Worm (Caenorhabditis elegans) whole organism, L1 larva: ENCODE measurements around the gene ani-1.
A peak's percentile ranks its signal among the peaks of the same experiment; 100 is the strongest.

Source experiments
- C34B4.2 ChIP-seq: sonication (generic microtip); optimal IDR thresholded peaks from 2 replicates; lab custom pipeline; 2017; ENCODE audit warnings: mild to moderate bottlenecking, missing genetic modification characterization, missing compliant biosample characterization
- F16B12.6 ChIP-seq: fragments of 150-350 bp; optimal IDR thresholded peaks from 2 replicates; lab custom pipeline; 2014; ENCODE audit warnings: missing biosample characterization, missing genetic modification characterization
- aha-1 ChIP-seq: fragments of 150-350 bp; optimal IDR thresholded peaks from 2 replicates; lab custom pipeline; 2014; ENCODE audit warnings: missing biosample characterization, missing genetic modification characterization
- ama-1 ChIP-seq: fragments of 150-350 bp; optimal IDR thresholded peaks from 2 replicates; lab custom pipeline; 2014
- blmp-1 ChIP-seq: fragments of 150-350 bp; optimal IDR thresholded peaks from 2 replicates; lab custom pipeline; 2014; ENCODE audit warnings: missing biosample characterization, missing genetic modification characterization
- ceh-63 ChIP-seq: fragments of 200-800 bp; sonication (Bioruptor generic); optimal IDR thresholded peaks from 2 replicates; lab custom pipeline; 2018; ENCODE audit warnings: mild to moderate bottlenecking, missing genetic modification characterization, missing compliant biosample characterization
- ceh-82 ChIP-seq, 3 experiments: fragments of 150-350 bp in 1 of 3; sonication (generic microtip) in 2 of 3; optimal IDR thresholded peaks; 2 replicates each; lab custom pipeline; 2014 to 2017; ENCODE audit warnings: missing biosample characterization in 3 of 3, missing genetic modification characterization in 3 of 3
- ceh-90 ChIP-seq: sonication (generic microtip); optimal IDR thresholded peaks from 2 replicates; lab custom pipeline; 2016; ENCODE audit warnings: missing genetic modification characterization, missing compliant biosample characterization
- ces-1 ChIP-seq: fragments of 150-350 bp; optimal IDR thresholded peaks from 2 replicates; lab custom pipeline; 2014; ENCODE audit warnings: missing biosample characterization, missing genetic modification reagents, missing genetic modification characterization
- dpl-1 ChIP-seq, 3 experiments: fragments of 150-350 bp in 2 of 3; sonication (generic microtip) in 1 of 3; optimal IDR thresholded peaks; 2 replicates each; lab custom pipeline; 2014 to 2017; ENCODE audit warnings: missing biosample characterization in 3 of 3, missing genetic modification characterization in 3 of 3, missing genetic modification reagents in 3 of 3
- dsc-1 ChIP-seq: sonication (generic microtip); optimal IDR thresholded peaks from 2 replicates; lab custom pipeline; 2016; ENCODE audit warnings: mild to moderate bottlenecking, missing genetic modification characterization, missing compliant biosample characterization
- efl-1 ChIP-seq, 4 experiments: fragments of 150-350 bp; optimal IDR thresholded peaks in 3 of 4; peaks in 1 of 4; 1 replicate in 1 of 4; 2 replicates in 3 of 4; lab custom pipeline; 2014; ENCODE audit warnings: missing biosample characterization in 2 of 4, missing genetic modification characterization in 2 of 4, missing genetic modification reagents in 2 of 4
- efl-3 ChIP-seq: fragments of 200-800 bp; sonication (Bioruptor generic); optimal IDR thresholded peaks from 2 replicates; lab custom pipeline; 2018; ENCODE audit warnings: mild to moderate bottlenecking, missing genetic modification characterization, missing compliant biosample characterization
- egl-27 ChIP-seq, 2 experiments: fragments of 150-350 bp in 1 of 2; sonication (generic microtip); optimal IDR thresholded peaks; 3 replicates each; lab custom pipeline; 2017 to 2018; ENCODE audit warnings: missing biosample characterization in 2 of 2, missing genetic modification characterization in 2 of 2, missing genetic modification reagents in 2 of 2
- elt-3 ChIP-seq, 6 experiments: fragments of 150-350 bp in 1 of 6; sonication (generic microtip); optimal IDR thresholded peaks; 2 replicates each; lab custom pipeline; 2017 to 2018; ENCODE audit warnings: missing biosample characterization in 6 of 6, missing genetic modification characterization in 6 of 6, inconsistent platforms in 1 of 6
- ets-5 ChIP-seq: fragments of 200-800 bp; sonication (Bioruptor generic); IDR thresholded peaks from 2 replicates; pipeline ENCODE4 v1.3.6; 2022; ENCODE audit warnings: missing genetic modification characterization, missing compliant biosample characterization
- fkh-4 ChIP-seq: sonication (generic microtip); optimal IDR thresholded peaks from 2 replicates; lab custom pipeline; 2016; ENCODE audit warnings: missing compliant biosample characterization, missing genetic modification characterization, borderline replicate concordance
- fkh-8 ChIP-seq: sonication (generic microtip); optimal IDR thresholded peaks from 2 replicates; lab custom pipeline; 2016; ENCODE audit warnings: mild to moderate bottlenecking, missing genetic modification characterization, missing compliant biosample characterization
- grh-1 ChIP-seq: fragments of 200-800 bp; sonication (Bioruptor generic); IDR thresholded peaks from 2 replicates; pipeline ENCODE4 v1.3.6; 2022; ENCODE audit warnings: missing genetic modification reagents, missing genetic modification characterization, missing compliant biosample characterization
- hlh-17 ChIP-seq: fragments of 200-800 bp; sonication (Bioruptor generic); optimal IDR thresholded peaks from 2 replicates; lab custom pipeline; 2018; ENCODE audit warnings: missing genetic modification characterization, mild to moderate bottlenecking, missing compliant biosample characterization, moderate library complexity, borderline replicate concordance
- isw-1 ChIP-seq: fragments of 200-800 bp; sonication (Bioruptor generic); IDR thresholded peaks from 2 replicates; pipeline ENCODE4 v1.3.6; 2022; ENCODE audit warnings: missing genetic modification characterization, missing compliant biosample characterization
- jun-1 ChIP-seq: fragments of 150-350 bp; optimal IDR thresholded peaks from 2 replicates; lab custom pipeline; 2014; ENCODE audit warnings: missing biosample characterization, missing genetic modification reagents, missing genetic modification characterization
- lin-13 ChIP-seq: fragments of 150-350 bp; optimal IDR thresholded peaks from 2 replicates; lab custom pipeline; 2014; ENCODE audit warnings: missing biosample characterization, missing genetic modification reagents, missing genetic modification characterization
- lin-15B ChIP-seq: fragments of 150-350 bp; sonication (generic microtip); optimal IDR thresholded peaks from 3 replicates; lab custom pipeline; 2014; ENCODE audit warnings: missing biosample characterization, missing genetic modification characterization
- lin-35 ChIP-seq, 2 experiments: fragments of 150-350 bp; optimal IDR thresholded peaks; 2 replicates each; lab custom pipeline; 2014; ENCODE audit warnings: missing biosample characterization in 2 of 2, missing genetic modification characterization in 2 of 2, missing genetic modification reagents in 2 of 2
- lsy-2 ChIP-seq, 2 experiments: fragments of 150-350 bp; optimal IDR thresholded peaks; 2 replicates each; lab custom pipeline; 2014; ENCODE audit warnings: missing biosample characterization in 2 of 2, missing genetic modification characterization in 2 of 2
- mab-9 ChIP-seq: fragments of 200-800 bp; sonication (Bioruptor generic); IDR thresholded peaks from 2 replicates; pipeline ENCODE4 v1.3.6; 2022; ENCODE audit warnings: missing genetic modification reagents, missing genetic modification characterization, missing compliant biosample characterization
- mep-1 ChIP-seq: fragments of 150-350 bp; optimal IDR thresholded peaks from 2 replicates; lab custom pipeline; 2014; ENCODE audit warnings: missing biosample characterization, missing genetic modification characterization
- nhr-11 ChIP-seq: fragments of 150-350 bp; optimal IDR thresholded peaks from 2 replicates; lab custom pipeline; 2014; ENCODE audit warnings: missing biosample characterization, missing genetic modification characterization
- nhr-20 ChIP-seq: sonication (generic microtip); optimal IDR thresholded peaks from 2 replicates; lab custom pipeline; 2016; ENCODE audit warnings: mild to moderate bottlenecking, missing genetic modification characterization, missing compliant biosample characterization
- nhr-28 ChIP-seq: fragments of 150-350 bp; optimal IDR thresholded peaks from 2 replicates; lab custom pipeline; 2014; ENCODE audit warnings: missing biosample characterization, missing genetic modification characterization
- nhr-71 ChIP-seq: sonication (generic microtip); optimal IDR thresholded peaks from 2 replicates; lab custom pipeline; 2016; ENCODE audit warnings: mild to moderate bottlenecking, missing genetic modification characterization, moderate library complexity, missing compliant biosample characterization
- nhr-85 ChIP-seq: sonication (generic microtip); peaks from one replicate; lab custom pipeline; 2016; ENCODE audit warnings: missing genetic modification characterization, inconsistent platforms, missing compliant biosample characterization
- pqm-1 ChIP-seq: sonication (generic microtip); optimal IDR thresholded peaks from 3 replicates; lab custom pipeline; 2017; ENCODE audit warnings: missing biosample characterization, missing genetic modification characterization
- skn-1 ChIP-seq: fragments of 150-350 bp; optimal IDR thresholded peaks from 2 replicates; lab custom pipeline; 2014; ENCODE audit warnings: missing biosample characterization, missing genetic modification characterization
- snu-23 ChIP-seq: sonication (generic microtip); optimal IDR thresholded peaks from 2 replicates; lab custom pipeline; 2016; ENCODE audit warnings: missing genetic modification characterization, missing compliant biosample characterization
- tbx-2 ChIP-seq: sonication (generic microtip); optimal IDR thresholded peaks from 2 replicates; lab custom pipeline; 2016; ENCODE audit warnings: missing genetic modification characterization, missing compliant biosample characterization
- unc-62 ChIP-seq: fragments of 150-350 bp; optimal IDR thresholded peaks from 2 replicates; lab custom pipeline; 2014; ENCODE audit warnings: missing biosample characterization, missing genetic modification reagents, missing genetic modification characterization
- xbp-1 ChIP-seq: sonication (generic microtip); optimal IDR thresholded peaks from 2 replicates; lab custom pipeline; 2016; ENCODE audit warnings: missing genetic modification characterization, missing compliant biosample characterization
- zag-1 ChIP-seq: fragments of 150-350 bp; optimal IDR thresholded peaks from 2 replicates; lab custom pipeline; 2014; ENCODE audit warnings: missing biosample characterization, missing genetic modification characterization
- ztf-4 ChIP-seq: fragments of 150-350 bp; optimal IDR thresholded peaks from 2 replicates; lab custom pipeline; 2014; ENCODE audit warnings: missing biosample characterization, missing genetic modification characterization

Gene ani-1

DNA sequence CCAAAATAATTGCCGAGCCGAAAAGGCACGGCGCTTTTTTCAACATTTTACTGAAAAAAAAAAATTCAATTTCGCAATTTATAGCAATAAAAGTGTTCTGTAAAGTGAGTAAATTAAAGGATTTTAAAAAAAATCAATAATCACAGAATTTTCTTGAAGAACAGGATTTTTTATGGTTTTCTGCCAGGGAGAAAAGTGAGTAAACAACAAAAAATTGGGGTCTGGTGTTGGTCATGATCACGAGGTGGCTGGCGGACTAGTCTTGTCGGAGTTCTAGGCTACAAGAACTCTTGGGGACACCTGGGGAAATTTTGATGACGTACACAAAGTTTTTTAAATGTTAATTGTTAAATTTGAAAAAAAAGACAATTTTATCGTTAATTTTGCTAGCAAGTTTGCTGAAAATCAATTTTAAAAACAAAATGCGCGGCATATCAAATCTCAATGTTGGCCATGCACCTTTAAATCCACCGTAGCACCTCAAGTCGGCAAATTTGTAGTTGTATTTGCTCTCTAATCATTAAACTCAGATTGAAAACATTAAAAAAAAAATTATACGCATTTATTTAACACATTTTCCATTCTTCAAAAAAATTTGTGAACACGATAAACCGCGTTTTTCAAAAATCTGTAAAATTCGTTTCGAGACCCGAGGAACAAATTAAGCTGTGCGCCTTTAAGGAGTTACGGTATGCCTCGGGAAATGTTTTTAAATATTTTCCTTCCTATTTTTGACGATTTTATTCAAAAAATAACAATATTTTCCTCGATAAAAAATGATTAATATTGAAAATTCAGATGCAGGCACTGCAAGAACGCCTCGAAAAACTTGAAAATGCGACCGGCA, 3.8 kb upstream of the ani-1 start, which contains the start of the genes scav-3 and Y49E10.21:
TSS of gene scav-3 (minus strand) at position 50 of the 847 bp plus-strand sequence.
TSS of gene Y49E10.21 (plus strand) at position 797 of the 847 bp plus-strand sequence.
- TF ChIP-seq mep-1 (peak; percentile 63), snu-23 (GFP tag; lab: Kevin White, UChicago) (peak; percentile 52), ceh-90 (tag; lab: Kevin White, UChicago) (no peak), ceh-63 (GFP tag; lab: Kevin White, UChicago) (no peak), nhr-71 (tag; lab: Kevin White, UChicago) (no peak), elt-3 (tag; optimal IDR thresholded peaks at IDR 0.05; lab: Kevin White, UChicago) (peak in 1 of 6 experiments; percentile 18), ces-1 (GFP tag; lab: Kevin White, UChicago) (no peak), dpl-1 (GFP tag; optimal IDR thresholded peaks at IDR 0.05; lab: Kevin White, UChicago) (peak; percentile 9 to 56 (median 41)), xbp-1 (tag; lab: Kevin White, UChicago) (peak; percentile 41), lin-13 (GFP tag; lab: Kevin White, UChicago) (no peak), nhr-20 (no peak), dsc-1 (tag; lab: Kevin White, UChicago) (no peak), unc-62 (GFP tag; lab: Kevin White, UChicago) (no peak), fkh-8 (tag; lab: Kevin White, UChicago) (no peak), tbx-2 (tag; lab: Kevin White, UChicago) (no peak), lsy-2 (tag; optimal IDR thresholded peaks at IDR 0.05; lab: Kevin White, UChicago) (peak; percentile 37 to 48), hlh-17 (no peak), grh-1 (GFP tag; lab: Robert Waterston, UW) (no peak), F16B12.6 (tag; lab: Kevin White, UChicago) (peak; percentile 17), isw-1 (GFP tag; lab: Robert Waterston, UW) (no peak), efl-1 (optimal IDR thresholded peaks at IDR 0.05; lab: Kevin White, UChicago) (peak; percentile 44 to 52), efl-1 (GFP tag; optimal IDR thresholded peaks at IDR 0.05 in 1 of 2; lab: Kevin White, UChicago) (peak; percentile 21 to 61), ama-1 (no peak), blmp-1 (tag; lab: Kevin White, UChicago) (peak; percentile 31), ceh-82 (tag; optimal IDR thresholded peaks at IDR 0.05; lab: Kevin White, UChicago) (peak in 1 of 3 experiments; percentile 2), pqm-1 (tag; lab: Kevin White, UChicago) (no peak), nhr-85 (peak; percentile 74), lin-35 (GFP tag; optimal IDR thresholded peaks at IDR 0.05; lab: Kevin White, UChicago) (peak; percentile 42 to 66), efl-3 (GFP tag; lab: Kevin White, UChicago) (no peak), nhr-11 (tag; lab: Kevin White, UChicago) (no peak), zag-1 (tag; lab: Kevin White, UChicago) (no peak), skn-1 (tag; lab: Kevin White, UChicago) (peak; percentile 34), mab-9 (GFP tag; lab: Robert Waterston, UW) (no peak)

DNA sequence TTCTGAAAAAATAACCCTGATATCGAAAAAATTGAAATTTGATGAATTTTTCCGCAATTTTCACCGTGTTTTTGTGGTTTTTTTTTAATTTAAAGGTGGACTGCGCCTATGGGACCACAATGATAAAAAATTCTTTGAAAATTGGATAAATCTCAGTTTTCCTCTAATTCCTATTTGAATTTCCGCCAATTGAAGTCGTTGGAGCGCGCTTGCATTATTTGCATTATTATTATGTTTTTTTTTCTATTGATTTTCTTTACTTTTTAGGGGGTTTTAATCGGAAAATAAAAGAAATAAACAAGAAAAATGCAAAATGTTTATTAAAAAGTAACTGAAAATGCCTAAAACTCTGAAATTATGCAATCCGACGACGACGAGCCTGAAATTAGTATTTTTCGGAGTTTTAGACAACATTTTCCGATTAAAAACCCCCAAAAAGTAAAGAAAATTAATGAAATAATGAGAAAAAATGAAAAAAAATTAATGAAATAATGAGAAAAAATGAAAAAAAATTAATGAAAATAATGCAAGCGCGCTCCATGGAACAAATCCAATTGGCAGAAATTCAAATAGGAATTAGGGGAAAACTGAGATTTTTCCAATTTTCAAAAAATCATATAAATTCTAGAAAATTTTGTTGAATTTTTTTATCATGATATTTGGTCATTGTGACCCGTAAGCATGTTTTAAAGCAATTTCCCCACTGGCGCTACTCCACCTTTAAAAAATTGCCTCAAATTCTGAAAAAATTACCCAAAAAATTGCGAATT, 2.7 kb upstream of the ani-1 start:
- TF ChIP-seq ztf-4 (tag; lab: Kevin White, UChicago) = peak; percentile 79
- TF ChIP-seq fkh-4 (tag; lab: Kevin White, UChicago) = no peak
- TF ChIP-seq egl-27 (tag; optimal IDR thresholded peaks at IDR 0.05; lab: Kevin White, UChicago) = no peak
- TF ChIP-seq dpl-1 (GFP tag; optimal IDR thresholded peaks at IDR 0.05; lab: Kevin White, UChicago) = peak in 2 of 3 experiments; percentile 23 to 39
- no peak for TF ChIP-seq jun-1 (tag; lab: Kevin White, UChicago)
- TF ChIP-seq nhr-28 = no peak
- no peak for TF ChIP-seq ama-1
- TF ChIP-seq lin-15B (tag; lab: Kevin White, UChicago) = no peak
- no peak for TF ChIP-seq C34B4.2 (tag; lab: Kevin White, UChicago)
- no peak for TF ChIP-seq zag-1 (tag; lab: Kevin White, UChicago)
- no peak for TF ChIP-seq ets-5 (GFP tag; lab: Robert Waterston, UW)
- peak in 1 of 2 experiments; percentile 53 for TF ChIP-seq efl-1 (optimal IDR thresholded peaks at IDR 0.05; lab: Kevin White, UChicago)
- peak; percentile 34 to 95 for TF ChIP-seq efl-1 (GFP tag; optimal IDR thresholded peaks at IDR 0.05 in 1 of 2; lab: Kevin White, UChicago)
- peak in 1 of 2 experiments; percentile 13 for TF ChIP-seq lin-35 (GFP tag; optimal IDR thresholded peaks at IDR 0.05; lab: Kevin White, UChicago)
- TF ChIP-seq tbx-2 (tag; lab: Kevin White, UChicago) = no peak
- TF ChIP-seq ceh-82 (tag; optimal IDR thresholded peaks at IDR 0.05; lab: Kevin White, UChicago) = no peak
- TF ChIP-seq aha-1 (tag; lab: Kevin White, UChicago) = no peak
- TF ChIP-seq xbp-1 (tag; lab: Kevin White, UChicago) = no peak
